Worm (Caenorhabditis elegans) whole organism, L4 larva: ENCODE measurements around the gene ucr-1.
A peak's percentile ranks its signal among the peaks of the same experiment; 100 is the strongest.

Experiments used
- F10B5.3 ChIP-seq: sonication (generic microtip); optimal IDR thresholded peaks from 2 replicates; lab custom pipeline; 2016; ENCODE audit warnings: mild to moderate bottlenecking, missing genetic modification characterization, missing compliant biosample characterization
- Y105C5A.15 ChIP-seq: fragments of 200-800 bp; sonication (Bioruptor generic); IDR thresholded peaks from 2 replicates; pipeline ENCODE4 v1.3.6; 2022; ENCODE audit warnings: missing genetic modification characterization, missing compliant biosample characterization
- Y48G9A.11 ChIP-seq: fragments of 200-800 bp; sonication (Bioruptor generic); IDR thresholded peaks from 2 replicates; pipeline ENCODE4 v1.3.6; 2022; ENCODE audit warnings: missing genetic modification reagents, missing genetic modification characterization, missing compliant biosample characterization
- ZK337.2 ChIP-seq: fragments of 200-800 bp; sonication (Bioruptor generic); IDR thresholded peaks from 2 replicates; pipeline ENCODE4 v1.3.6; 2022; ENCODE audit warnings: missing genetic modification reagents, missing genetic modification characterization, missing compliant biosample characterization
- ZK546.5 ChIP-seq, 2 experiments: sonication (generic microtip); optimal IDR thresholded peaks; 2 replicates each; lab custom pipeline; 2017; ENCODE audit warnings: missing biosample characterization in 2 of 2, missing genetic modification characterization in 2 of 2
- ama-1 ChIP-seq: fragments of 150-350 bp; optimal IDR thresholded peaks from 2 replicates; lab custom pipeline; 2014; ENCODE audit warnings: inconsistent platforms, mixed read lengths
- arid-1 ChIP-seq: fragments of 200-800 bp; sonication (Bioruptor generic); conservative IDR thresholded peaks from 2 replicates; pipeline ENCODE4 v1.3.6; 2022; ENCODE audit warnings: missing genetic modification reagents, missing genetic modification characterization, missing compliant biosample characterization
- ceh-20 ChIP-seq: fragments of 200-800 bp; sonication (Bioruptor generic); IDR thresholded peaks from 2 replicates; pipeline ENCODE4 v1.3.6; 2022; ENCODE audit warnings: missing genetic modification reagents, missing genetic modification characterization, missing compliant biosample characterization
- ceh-28 ChIP-seq: fragments of 150-350 bp; optimal IDR thresholded peaks from 2 replicates; lab custom pipeline; 2014; ENCODE audit warnings: missing biosample characterization, missing genetic modification reagents, missing genetic modification characterization
- ceh-82 ChIP-seq: sonication (generic microtip); optimal IDR thresholded peaks from 2 replicates; lab custom pipeline; 2017; ENCODE audit warnings: missing biosample characterization, missing genetic modification characterization
- daf-16 ChIP-seq, 3 experiments: sonication (generic microtip); optimal IDR thresholded peaks; 2 replicates each; lab custom pipeline; 2016 to 2017; ENCODE audit warnings: missing genetic modification characterization in 3 of 3, missing genetic modification reagents in 3 of 3, mild to moderate bottlenecking in 2 of 3, missing compliant biosample characterization in 2 of 3, missing biosample characterization in 1 of 3, moderate library complexity in 1 of 3
- daf-19 ChIP-seq: fragments of 200-800 bp; sonication (Bioruptor generic); conservative IDR thresholded peaks from 2 replicates; pipeline ENCODE4 v1.3.6; 2022; ENCODE audit warnings: missing genetic modification characterization, missing compliant biosample characterization
- daf-8 ChIP-seq: fragments of 200-800 bp; sonication (Bioruptor generic); IDR thresholded peaks from 2 replicates; pipeline ENCODE4 v1.3.6; 2022; ENCODE audit warnings: missing genetic modification characterization, missing compliant biosample characterization
- dmd-6 ChIP-seq: fragments of 200-800 bp; sonication (Bioruptor generic); IDR thresholded peaks from 2 replicates; pipeline ENCODE4 v1.3.6; 2022; ENCODE audit warnings: missing genetic modification reagents, missing genetic modification characterization, missing compliant biosample characterization
- dpl-1 ChIP-seq: fragments of 150-350 bp; optimal IDR thresholded peaks from 2 replicates; lab custom pipeline; 2014; ENCODE audit warnings: missing biosample characterization, missing genetic modification reagents, missing genetic modification characterization
- gei-8 ChIP-seq: fragments of 200-800 bp; sonication (Bioruptor generic); optimal IDR thresholded peaks from 2 replicates; lab custom pipeline; 2018; ENCODE audit warnings: mild to moderate bottlenecking, missing genetic modification characterization, missing compliant biosample characterization
- hif-1 ChIP-seq, 2 experiments: sonication (generic microtip); optimal IDR thresholded peaks; 2 replicates each; lab custom pipeline; 2016 to 2017; ENCODE audit warnings: missing compliant biosample characterization in 2 of 2, missing genetic modification characterization in 2 of 2, missing genetic modification reagents in 2 of 2, missing genotype in 2 of 2, mild to moderate bottlenecking in 1 of 2
- hlh-30 ChIP-seq: sonication (generic microtip); optimal IDR thresholded peaks from 2 replicates; lab custom pipeline; 2017; ENCODE audit warnings: antibody characterized with exemption, mild to moderate bottlenecking, missing genetic modification characterization, missing compliant biosample characterization; ENCODE audit not compliant: insufficient read depth
- hmg-1.1 ChIP-seq: fragments of 200-800 bp; sonication (Bioruptor generic); IDR thresholded peaks from 2 replicates; pipeline ENCODE4 v1.3.6; 2022; ENCODE audit warnings: missing genetic modification reagents, missing genetic modification characterization, missing compliant biosample characterization
- jun-1 ChIP-seq: fragments of 150-350 bp; optimal IDR thresholded peaks from 2 replicates; lab custom pipeline; 2014; ENCODE audit warnings: missing biosample characterization, missing genetic modification reagents, missing genetic modification characterization
- lin-1 ChIP-seq: fragments of 200-800 bp; sonication (Bioruptor generic); IDR thresholded peaks from 2 replicates; pipeline ENCODE4 v1.3.6; 2022; ENCODE audit warnings: missing genetic modification reagents, missing genetic modification characterization, missing compliant biosample characterization
- lin-13 ChIP-seq: fragments of 150-350 bp; optimal IDR thresholded peaks from 2 replicates; lab custom pipeline; 2014; ENCODE audit warnings: missing biosample characterization, missing genetic modification reagents, missing genetic modification characterization
- lsy-2 ChIP-seq, 2 experiments: fragments of 150-350 bp in 1 of 2; sonication (generic microtip) in 1 of 2; optimal IDR thresholded peaks; 2 replicates each; lab custom pipeline; 2014 to 2017; ENCODE audit warnings: missing biosample characterization in 2 of 2, missing genetic modification characterization in 2 of 2
- madf-9 ChIP-seq: fragments of 200-800 bp; sonication (Bioruptor generic); conservative IDR thresholded peaks from 2 replicates; pipeline ENCODE4 v1.3.6; 2022; ENCODE audit warnings: missing genetic modification reagents, missing genetic modification characterization, missing compliant biosample characterization
- mdl-1 ChIP-seq, 2 experiments: fragments of 150-350 bp in 1 of 2; sonication (generic microtip) in 1 of 2; optimal IDR thresholded peaks; 2 replicates each; lab custom pipeline; 2014 to 2017; ENCODE audit warnings: missing biosample characterization in 2 of 2, missing genetic modification characterization in 2 of 2
- mdt-29 ChIP-seq: fragments of 200-800 bp; sonication (Bioruptor generic); IDR thresholded peaks from 2 replicates; pipeline ENCODE4 v1.3.6; 2022; ENCODE audit warnings: missing genetic modification reagents, missing genetic modification characterization, missing compliant biosample characterization
- nhr-11 ChIP-seq: fragments of 150-350 bp; optimal IDR thresholded peaks from 2 replicates; lab custom pipeline; 2014; ENCODE audit warnings: missing biosample characterization, missing genetic modification characterization
- nhr-111 ChIP-seq: fragments of 200-800 bp; sonication (Bioruptor generic); optimal IDR thresholded peaks from 2 replicates; lab custom pipeline; 2018; ENCODE audit warnings: mild to moderate bottlenecking, missing genetic modification characterization, missing compliant biosample characterization
- nhr-28 ChIP-seq: fragments of 150-350 bp; optimal IDR thresholded peaks from 2 replicates; lab custom pipeline; 2014; ENCODE audit warnings: missing biosample characterization, missing genetic modification characterization
- nhr-41 ChIP-seq: fragments of 200-800 bp; sonication (Bioruptor generic); IDR thresholded peaks from 2 replicates; pipeline ENCODE4 v1.3.6; 2022; ENCODE audit warnings: missing genetic modification reagents, missing genetic modification characterization, missing compliant biosample characterization
- nhr-76 ChIP-seq: fragments of 150-350 bp; optimal IDR thresholded peaks from 2 replicates; lab custom pipeline; 2014; ENCODE audit warnings: missing biosample characterization, missing genetic modification characterization
- rbr-2 ChIP-seq: sonication (generic microtip); optimal IDR thresholded peaks from 2 replicates; lab custom pipeline; 2016; ENCODE audit warnings: missing genotype, missing genetic modification characterization, missing compliant biosample characterization
- saeg-2 ChIP-seq: fragments of 200-800 bp; sonication (Bioruptor generic); IDR thresholded peaks from 2 replicates; pipeline ENCODE4 v1.3.6; 2022; ENCODE audit warnings: missing genetic modification reagents, missing genetic modification characterization, missing compliant biosample characterization
- snpc-4 ChIP-seq: fragments of 150-350 bp; optimal IDR thresholded peaks from 2 replicates; lab custom pipeline; 2014; ENCODE audit warnings: missing biosample characterization, missing genetic modification characterization
- spr-3 ChIP-seq: fragments of 200-800 bp; sonication (Bioruptor generic); optimal IDR thresholded peaks from 2 replicates; lab custom pipeline; 2018; ENCODE audit warnings: mild to moderate bottlenecking, missing genetic modification characterization, missing compliant biosample characterization
- tra-1 ChIP-seq: fragments of 200-800 bp; sonication (Bioruptor generic); IDR thresholded peaks from 2 replicates; pipeline ENCODE4 v1.3.6; 2022; ENCODE audit warnings: missing genetic modification reagents, missing genetic modification characterization, missing compliant biosample characterization
- unc-62 ChIP-seq, 3 experiments: fragments of 150-350 bp in 1 of 3; sonication (generic microtip); optimal IDR thresholded peaks in 2 of 3; peaks in 1 of 3; 1 replicate in 1 of 3; 2 replicates in 2 of 3; lab custom pipeline; 2014 to 2017; ENCODE audit warnings: missing biosample characterization in 3 of 3, missing genetic modification characterization in 3 of 3, missing genetic modification reagents in 3 of 3, missing genotype in 1 of 3
- vab-7 ChIP-seq: fragments of 200-800 bp; sonication (Bioruptor generic); IDR thresholded peaks from 2 replicates; pipeline ENCODE4 v1.3.6; 2022; ENCODE audit warnings: missing genetic modification reagents, missing genetic modification characterization, missing compliant biosample characterization
- zag-1 ChIP-seq: fragments of 150-350 bp; optimal IDR thresholded peaks from 2 replicates; lab custom pipeline; 2014; ENCODE audit warnings: missing biosample characterization, missing genetic modification characterization
- zfp-3 ChIP-seq: fragments of 200-800 bp; sonication (Bioruptor generic); conservative IDR thresholded peaks from 2 replicates; pipeline ENCODE4 v1.3.6; 2022; ENCODE audit warnings: missing genetic modification reagents, missing genetic modification characterization, missing compliant biosample characterization

The ucr-1 gene

ce11 chrIII:5632426-5632976 lies 40.6 kb downstream of the ucr-1 start (continued):
- TF ChIP-seq ZK337.2 (GFP tag; lab: Robert Waterston, UW) (no peak), hif-1 (tag; optimal IDR thresholded peaks at IDR 0.05; lab: Kevin White, UChicago) (peak in 1 of 2 experiments; percentile 12), ceh-28 (no peak), nhr-28 (tag; lab: Kevin White, UChicago) (no peak)
- TF ChIP-seq, all 104 proteins: peak for 10

ce11 chrIII:5634509-5634908 lies 42.6 kb downstream of the ucr-1 start:
- TF ChIP-seq Y48G9A.11 (GFP tag; lab: Robert Waterston, UW) (no peak), daf-8 (GFP tag; lab: Robert Waterston, UW) (no peak), madf-9 (GFP tag; lab: Robert Waterston, UW) (no peak), tra-1 (GFP tag; lab: Robert Waterston, UW) (no peak), spr-3 (no peak), ZK546.5 (tag; optimal IDR thresholded peaks at IDR 0.05; lab: Kevin White, UChicago) (no peak), nhr-41 (GFP tag; lab: Robert Waterston, UW) (no peak), zfp-3 (GFP tag; lab: Robert Waterston, UW) (no peak), hmg-1.1 (GFP tag; lab: Robert Waterston, UW) (peak; percentile 39; the same call in 1 of the 2 replicates), nhr-76 (no peak), daf-16 (GFP tag; optimal IDR thresholded peaks at IDR 0.05; lab: Kevin White, UChicago) (peak in 1 of 2 experiments; percentile 9), daf-16 (tag; optimal IDR thresholded peaks at IDR 0.05; lab: Kevin White, UChicago) (no peak), unc-62 (GFP tag; optimal IDR thresholded peaks at IDR 0.05 in 1 of 2; lab: Kevin White, UChicago) (peak in 1 of 2 experiments; percentile 94), unc-62 (tag; optimal IDR thresholded peaks at IDR 0.05; lab: Kevin White, UChicago) (no peak), vab-7 (no peak), snpc-4 (no peak), lin-1 (no peak), mdl-1 (tag; optimal IDR thresholded peaks at IDR 0.05; lab: Kevin White, UChicago) (no peak), ceh-82 (tag; lab: Kevin White, UChicago) (no peak), daf-19 (GFP tag; lab: Robert Waterston, UW) (no peak), arid-1 (no peak), dpl-1 (GFP tag; lab: Kevin White, UChicago) (no peak), lin-13 (GFP tag; lab: Kevin White, UChicago) (no peak), mdt-29 (GFP tag; lab: Robert Waterston, UW) (no peak), nhr-11 (no peak), Y105C5A.15 (GFP tag; lab: Robert Waterston, UW) (no peak), lsy-2 (tag; optimal IDR thresholded peaks at IDR 0.05; lab: Kevin White, UChicago) (peak in 1 of 2 experiments; percentile 10), ama-1 (lab: Kevin White, UChicago) (no peak), hlh-30 (tag; lab: Kevin White, UChicago) (peak; percentile 11), nhr-111 (GFP tag; lab: Kevin White, UChicago) (no peak), gei-8 (GFP tag; lab: Kevin White, UChicago) (no peak), rbr-2 (peak; percentile 5), zag-1 (tag; lab: Kevin White, UChicago) (no peak)

ce11 chrIII:5635179-5635578 lies 43.2 kb downstream of the ucr-1 start, which contains the start of gene ckk-1:
Gene ckk-1, plus strand, starts transcription at chrIII:5635479.
- TF ChIP-seq nhr-11 (no peak), daf-16 (GFP tag; optimal IDR thresholded peaks at IDR 0.05; lab: Kevin White, UChicago) (no peak), daf-16 (tag; optimal IDR thresholded peaks at IDR 0.05; lab: Kevin White, UChicago) (no peak), jun-1 (tag; lab: Kevin White, UChicago) (no peak), dmd-6 (GFP tag; lab: Robert Waterston, UW) (no peak), ceh-20 (GFP tag; lab: Robert Waterston, UW) (no peak), F10B5.3 (tag; lab: Kevin White, UChicago) (no peak), saeg-2 (GFP tag; lab: Robert Waterston, UW) (no peak), madf-9 (GFP tag; lab: Robert Waterston, UW) (no peak), nhr-76 (no peak)
- TF ChIP-seq, all 104 proteins: peak for 0
